Fruit fly (Drosophila melanogaster): ENCODE measurements around the gene CG14566.

DNA sequence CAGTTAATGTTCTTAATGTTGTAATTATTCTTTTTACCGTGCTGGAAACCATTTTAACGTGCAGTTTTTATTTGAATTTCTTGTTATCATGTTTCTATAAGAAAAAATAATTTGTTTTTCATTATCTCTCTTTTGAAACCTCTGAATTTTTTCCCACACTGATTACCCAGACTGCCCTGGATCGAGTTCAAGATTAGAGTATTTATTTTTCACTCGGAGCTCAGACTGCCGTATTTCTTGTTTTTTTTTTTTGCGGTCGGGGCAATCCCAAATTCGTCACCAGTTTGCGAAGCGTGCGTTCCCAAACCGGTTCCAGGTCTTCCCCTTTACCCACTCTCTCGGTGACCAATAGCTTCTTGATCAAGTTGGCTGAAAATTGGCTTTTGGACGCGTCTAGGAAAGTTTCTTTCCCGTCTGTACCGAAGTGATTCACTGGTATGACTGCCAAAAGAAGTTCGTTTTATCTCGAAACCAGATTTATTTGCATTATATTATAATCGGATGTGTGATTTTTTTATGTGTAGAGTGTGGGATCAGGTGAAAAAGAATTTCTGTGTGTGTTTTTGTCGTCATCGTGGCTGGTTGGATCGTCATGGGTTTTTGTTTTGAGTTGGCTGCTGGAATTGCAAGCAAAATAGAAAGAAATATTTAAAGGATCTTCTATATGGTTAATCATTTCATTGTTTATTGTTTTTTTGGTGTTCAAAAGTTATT lies 935 bp downstream of the CG14566 start:
- TF ChIP-seq BtbVII (GFP tag; optimal IDR thresholded peaks at IDR 0.05) (no peak), sr (GFP tag; IDR thresholded peaks at IDR 0.05) (no peak), CG1602 (GFP tag; optimal IDR thresholded peaks at IDR 0.05) (no peak), CG4328 (GFP tag; optimal IDR thresholded peaks at IDR 0.05) (no peak), fd102C (GFP tag; optimal IDR thresholded peaks at IDR 0.05) (no peak), CG11398 (GFP tag; optimal IDR thresholded peaks at IDR 0.05) (no peak)
